Worm (Caenorhabditis elegans) whole organism, young adult: ENCODE data around the gene clc-21.

Experiments used
- akir-1 ChIP-seq: fragments of 200-800 bp; sonication (Bioruptor generic); optimal IDR thresholded peaks from 2 replicates; lab custom pipeline; 2018; ENCODE audit warnings: mild to moderate bottlenecking, missing genetic modification characterization, moderate library complexity, missing compliant biosample characterization
- aptf-3 ChIP-seq: fragments of 200-800 bp; sonication (Bioruptor generic); IDR thresholded peaks from 2 replicates; pipeline ENCODE4 v1.3.6; 2022; ENCODE audit warnings: missing genetic modification characterization, missing compliant biosample characterization
- attf-5 ChIP-seq: fragments of 200-800 bp; sonication (Bioruptor generic); optimal IDR thresholded peaks from 2 replicates; lab custom pipeline; 2018; ENCODE audit warnings: mild to moderate bottlenecking, missing genetic modification characterization, missing compliant biosample characterization
- ceh-100 ChIP-seq: fragments of 200-800 bp; sonication (Bioruptor generic); IDR thresholded peaks from 2 replicates; pipeline ENCODE4 v1.3.6; 2022; ENCODE audit warnings: missing genetic modification reagents, missing genetic modification characterization, missing compliant biosample characterization
- hsf-1 ChIP-seq: fragments of 200-800 bp; sonication (Bioruptor generic); IDR thresholded peaks from 2 replicates; pipeline ENCODE4 v1.3.6; 2022; ENCODE audit warnings: missing genetic modification reagents, missing genetic modification characterization, missing compliant biosample characterization
- lsy-27 ChIP-seq: sonication (generic microtip); optimal IDR thresholded peaks from 2 replicates; lab custom pipeline; 2017; ENCODE audit warnings: missing genetic modification characterization, mild to moderate bottlenecking, missing compliant biosample characterization, antibody characterized with exemption, missing genotype, borderline replicate concordance; ENCODE audit not compliant: insufficient read depth
- nfya-1 ChIP-seq: sonication (generic microtip); optimal IDR thresholded peaks from 2 replicates; lab custom pipeline; 2017; ENCODE audit warnings: antibody characterized with exemption, missing compliant biosample characterization, missing genetic modification characterization, borderline replicate concordance; ENCODE audit not compliant: insufficient read depth
- repo-1 ChIP-seq: sonication (generic microtip); optimal IDR thresholded peaks from 2 replicates; lab custom pipeline; 2017; ENCODE audit warnings: mild to moderate bottlenecking, missing genetic modification characterization, missing compliant biosample characterization
- sdz-38 ChIP-seq: sonication (generic microtip); optimal IDR thresholded peaks from 2 replicates; lab custom pipeline; 2016; ENCODE audit warnings: missing genotype, missing genetic modification characterization, missing compliant biosample characterization
- unc-130 ChIP-seq: sonication (generic microtip); optimal IDR thresholded peaks from 2 replicates; lab custom pipeline; 2016; ENCODE audit warnings: missing genetic modification reagents, missing genetic modification characterization, missing compliant biosample characterization
- unc-62 ChIP-seq: fragments of 150-350 bp; optimal IDR thresholded peaks from 2 replicates; lab custom pipeline; 2014; ENCODE audit warnings: missing biosample characterization, missing genetic modification reagents, missing genetic modification characterization
- ztf-22 ChIP-seq: fragments of 200-800 bp; sonication (Bioruptor generic); optimal IDR thresholded peaks from 2 replicates; lab custom pipeline; 2018; ENCODE audit warnings: mild to moderate bottlenecking, missing genetic modification characterization, moderate library complexity, missing compliant biosample characterization

ce11 chrV:17458069-17458468 lies 41.1 kb downstream of the clc-21 start, which contains the start of gene str-200:
- TF ChIP-seq ceh-100 (GFP tag; lab: Robert Waterston, UW) = no peak
- TF ChIP-seq unc-130 (GFP tag; lab: Kevin White, UChicago) = no peak
- TF ChIP-seq akir-1 (GFP tag; lab: Kevin White, UChicago) = no peak
- TF ChIP-seq repo-1 (tag; lab: Kevin White, UChicago) = no peak
- TF ChIP-seq hsf-1 (GFP tag; lab: Robert Waterston, UW) = no peak
- no peak for TF ChIP-seq attf-5 (GFP tag; lab: Kevin White, UChicago)
- no peak for TF ChIP-seq lsy-27 (tag; lab: Kevin White, UChicago)
- no peak for TF ChIP-seq aptf-3 (GFP tag; lab: Robert Waterston, UW)
- TF ChIP-seq sdz-38 = no peak
- no peak for TF ChIP-seq unc-62 (GFP tag; lab: Kevin White, UChicago)
- no peak for TF ChIP-seq ztf-22 (GFP tag; lab: Kevin White, UChicago)
- no peak for TF ChIP-seq nfya-1 (tag; lab: Kevin White, UChicago)
